Fruit fly (Drosophila melanogaster) whole organism, embryonic: Measurements from ENCODE around the gene bab1.
A peak's percentile ranks its signal among the peaks of the same experiment; 100 is the strongest.

Experiments used
- Adf1 ChIP-seq: fragments of 200-800 bp; sonication (Bioruptor generic); IDR thresholded peaks from 2 replicates; pipeline ENCODE4 v1.3.6; 2022; ENCODE audit warnings: missing biosample characterization, missing genetic modification characterization
- Antp ChIP-seq: fragments of 200-800 bp; sonication (Bioruptor generic); optimal IDR thresholded peaks from 3 replicates; lab custom pipeline; 2016; ENCODE audit warnings: missing biosample characterization, missing genetic modification characterization
- Asciz ChIP-seq: fragments of 200-800 bp; sonication (Bioruptor generic); optimal IDR thresholded peaks from 2 replicates; lab custom pipeline; 2017; ENCODE audit warnings: missing biosample characterization, mild to moderate bottlenecking, missing genetic modification characterization, missing genetic modification reagents
- Bteb2 ChIP-seq: fragments of 200-800 bp; sonication (Bioruptor generic); optimal IDR thresholded peaks from 2 replicates; lab custom pipeline; 2016; ENCODE audit warnings: missing biosample characterization, missing genetic modification characterization
- CG10565 ChIP-seq: fragments of 200-800 bp; sonication (Bioruptor generic); optimal IDR thresholded peaks from 3 replicates; lab custom pipeline; 2016; ENCODE audit warnings: missing biosample characterization, mild to moderate bottlenecking, missing genetic modification characterization
- CG10959 ChIP-seq: fragments of 200-800 bp; sonication (Bioruptor generic); IDR thresholded peaks from 2 replicates; pipeline ENCODE4 v1.3.6; 2022; ENCODE audit warnings: missing biosample characterization, missing genetic modification characterization
- CG11085 ChIP-seq: fragments of 200-800 bp; sonication (Bioruptor generic); IDR thresholded peaks from 2 replicates; pipeline ENCODE4 v1.3.6; 2022; ENCODE audit warnings: missing biosample characterization, missing genetic modification characterization
- CG11695 ChIP-seq: fragments of 200-800 bp; sonication (Bioruptor generic); IDR thresholded peaks from 3 replicates; pipeline ENCODE4 v1.3.6; 2022; ENCODE audit warnings: missing biosample characterization, missing genetic modification characterization
- CG13624 ChIP-seq: fragments of 200-800 bp; sonication (Bioruptor generic); optimal IDR thresholded peaks from 2 replicates; lab custom pipeline; 2016; ENCODE audit warnings: missing biosample characterization, missing genetic modification characterization
- CG13894 ChIP-seq: fragments of 200-800 bp; sonication (Bioruptor generic); optimal IDR thresholded peaks from 3 replicates; lab custom pipeline; 2018; ENCODE audit warnings: missing biosample characterization, mild to moderate bottlenecking, missing genetic modification characterization, moderate library complexity
- CG14014 ChIP-seq: fragments of 200-800 bp; sonication (Bioruptor generic); IDR thresholded peaks from 2 replicates; pipeline ENCODE4 v1.3.6; 2022; ENCODE audit warnings: missing biosample characterization, missing genetic modification characterization
- CG14710 ChIP-seq: fragments of 200-800 bp; sonication (Bioruptor generic); optimal IDR thresholded peaks from 3 replicates; lab custom pipeline; 2019; ENCODE audit warnings: missing biosample characterization, mild to moderate bottlenecking, missing genetic modification characterization, moderate library complexity
- CG16863 ChIP-seq: fragments of 200-800 bp; sonication (Bioruptor generic); optimal IDR thresholded peaks from 3 replicates; lab custom pipeline; 2016; ENCODE audit warnings: missing biosample characterization, missing genetic modification characterization
- CG17568 ChIP-seq: fragments of 200-800 bp; sonication (Bioruptor generic); optimal IDR thresholded peaks from 2 replicates; lab custom pipeline; 2018; ENCODE audit warnings: missing biosample characterization, mild to moderate bottlenecking, missing genetic modification characterization, moderate library complexity
- CG2116 ChIP-seq: fragments of 200-800 bp; sonication (Bioruptor generic); optimal IDR thresholded peaks from 3 replicates; lab custom pipeline; 2018; ENCODE audit warnings: missing biosample characterization, mild to moderate bottlenecking, missing genetic modification characterization
- CG2875 ChIP-seq: fragments of 200-800 bp; sonication (Bioruptor generic); optimal IDR thresholded peaks from 2 replicates; lab custom pipeline; 2017; ENCODE audit warnings: missing biosample characterization, mild to moderate bottlenecking, missing genetic modification characterization, missing genetic modification reagents
- CG34224 ChIP-seq: fragments of 200-800 bp; sonication (Bioruptor generic); IDR thresholded peaks from 3 replicates; pipeline ENCODE4 v1.3.6; 2022; ENCODE audit warnings: missing biosample characterization, missing genetic modification characterization; ENCODE audit not compliant: partially characterized antibody
- CG4730 ChIP-seq: fragments of 200-800 bp; sonication (Bioruptor generic); IDR thresholded peaks from 2 replicates; pipeline ENCODE4 v1.3.6; 2022; ENCODE audit warnings: missing biosample characterization, missing genetic modification characterization
- CG6683 ChIP-seq: fragments of 200-800 bp; sonication (Bioruptor generic); optimal IDR thresholded peaks from 2 replicates; lab custom pipeline; 2017; ENCODE audit warnings: missing biosample characterization, mild to moderate bottlenecking, missing genetic modification characterization, missing genetic modification reagents
- CG6854 ChIP-seq: fragments of 200-800 bp; sonication (Bioruptor generic); optimal IDR thresholded peaks from 3 replicates; lab custom pipeline; 2017; ENCODE audit warnings: missing biosample characterization, mild to moderate bottlenecking, missing genetic modification characterization
- CG8089 ChIP-seq: fragments of 200-800 bp; sonication (Bioruptor generic); optimal IDR thresholded peaks from 3 replicates; lab custom pipeline; 2016; ENCODE audit warnings: missing biosample characterization, missing genetic modification characterization
- CG8359 ChIP-seq: fragments of 200-800 bp; sonication (Bioruptor generic); optimal IDR thresholded peaks from 2 replicates; lab custom pipeline; 2017; ENCODE audit warnings: missing biosample characterization, mild to moderate bottlenecking, missing genetic modification characterization, borderline replicate concordance
- D ChIP-seq, 2 experiments: fragments of 200-800 bp in 1 of 2; fragments of >200 bp in 1 of 2; sonication (Bioruptor generic) in 1 of 2; optimal IDR thresholded peaks; 2 replicates in 1 of 2; 3 replicates in 1 of 2; lab custom pipeline; 2017; ENCODE audit warnings: mild to moderate bottlenecking in 1 of 2, missing biosample characterization in 1 of 2, missing genetic modification characterization in 1 of 2, missing genetic modification reagents in 1 of 2
- Dfd ChIP-seq, 2 experiments: fragments of >200 bp; optimal IDR thresholded peaks; 2 replicates each; lab custom pipeline; 2017; ENCODE audit warnings: missing biosample characterization in 2 of 2, missing genetic modification characterization in 2 of 2
- HmgD ChIP-seq: fragments of 200-800 bp; sonication (Bioruptor generic); optimal IDR thresholded peaks from 3 replicates; lab custom pipeline; 2016; ENCODE audit warnings: missing biosample characterization, missing genetic modification characterization
- MBD-R2 ChIP-seq: fragments of 200-800 bp; sonication (Bioruptor generic); IDR thresholded peaks from 2 replicates; pipeline ENCODE4 v1.3.6; 2022; ENCODE audit warnings: missing biosample characterization, missing genetic modification characterization
- PHDP ChIP-seq: fragments of 200-800 bp; sonication (Bioruptor generic); optimal IDR thresholded peaks from 3 replicates; lab custom pipeline; 2018; ENCODE audit warnings: missing biosample characterization, mild to moderate bottlenecking, missing genetic modification characterization, moderate library complexity
- Pdp1 ChIP-seq, 2 experiments: fragments of 200-800 bp; sonication (Bioruptor generic); optimal IDR thresholded peaks; 3 replicates each; lab custom pipeline; 2016; ENCODE audit warnings: missing biosample characterization in 2 of 2, missing genetic modification characterization in 2 of 2, mild to moderate bottlenecking in 1 of 2, moderate library complexity in 1 of 2
- az2 ChIP-seq: fragments of 200-800 bp; sonication (Bioruptor generic); optimal IDR thresholded peaks from 3 replicates; lab custom pipeline; 2016; ENCODE audit warnings: missing biosample characterization, missing genetic modification characterization
- ci ChIP-seq: fragments of 200-800 bp; sonication (Bioruptor generic); IDR thresholded peaks from 3 replicates; pipeline ENCODE4 v1.3.6; 2022; ENCODE audit warnings: missing biosample characterization, missing genetic modification characterization
- crol ChIP-seq: fragments of 200-800 bp; sonication (Bioruptor generic); IDR thresholded peaks from 2 replicates; pipeline ENCODE4 v1.3.6; 2022; ENCODE audit warnings: missing biosample characterization, missing genetic modification characterization
- da ChIP-seq: fragments of 200-800 bp; sonication (Bioruptor generic); optimal IDR thresholded peaks from 2 replicates; lab custom pipeline; 2016; ENCODE audit warnings: missing biosample characterization, missing genetic modification characterization
- dan ChIP-seq: fragments of 200-800 bp; sonication (Bioruptor generic); IDR thresholded peaks from 2 replicates; pipeline ENCODE4 v1.3.6; 2022; ENCODE audit warnings: missing biosample characterization, missing genetic modification characterization
- emc ChIP-seq: fragments of 200-800 bp; sonication (Bioruptor generic); optimal IDR thresholded peaks from 2 replicates; lab custom pipeline; 2016; ENCODE audit warnings: missing biosample characterization, missing genetic modification characterization
- ewg ChIP-seq: fragments of 200-800 bp; sonication (Bioruptor generic); optimal IDR thresholded peaks from 3 replicates; lab custom pipeline; 2017; ENCODE audit warnings: mild to moderate bottlenecking, missing biosample characterization, missing genetic modification reagents, missing genetic modification characterization
- fd102C ChIP-seq: fragments of 200-800 bp; sonication (Bioruptor generic); optimal IDR thresholded peaks from 2 replicates; lab custom pipeline; 2018; ENCODE audit warnings: missing biosample characterization, mild to moderate bottlenecking, missing genetic modification characterization, moderate library complexity
- gsb-n ChIP-seq: fragments of 200-800 bp; sonication (Bioruptor generic); optimal IDR thresholded peaks from 3 replicates; lab custom pipeline; 2018; ENCODE audit warnings: missing biosample characterization, mild to moderate bottlenecking, missing genetic modification characterization
- ind ChIP-seq: fragments of 200-800 bp; sonication (Bioruptor generic); optimal IDR thresholded peaks from 3 replicates; lab custom pipeline; 2016; ENCODE audit warnings: missing biosample characterization, missing genetic modification characterization
- lilli ChIP-seq: fragments of 200-800 bp; sonication (Bioruptor generic); optimal IDR thresholded peaks from 3 replicates; lab custom pipeline; 2016; ENCODE audit warnings: missing biosample characterization, missing genetic modification characterization
- mam ChIP-seq: fragments of 200-800 bp; sonication (Bioruptor generic); optimal IDR thresholded peaks from 3 replicates; lab custom pipeline; 2016; ENCODE audit warnings: missing biosample characterization, missing genetic modification characterization
- nmo ChIP-seq: fragments of 200-800 bp; sonication (Bioruptor generic); optimal IDR thresholded peaks from 2 replicates; lab custom pipeline; 2018; ENCODE audit warnings: missing biosample characterization, mild to moderate bottlenecking, missing genetic modification characterization, moderate library complexity
- odd ChIP-seq: fragments of 200-800 bp; sonication (Bioruptor generic); optimal IDR thresholded peaks from 2 replicates; lab custom pipeline; 2017; ENCODE audit warnings: missing biosample characterization, mild to moderate bottlenecking, missing genetic modification characterization
- schlank ChIP-seq: fragments of 200-800 bp; sonication (Bioruptor generic); optimal IDR thresholded peaks from 2 replicates; lab custom pipeline; 2018; ENCODE audit warnings: missing biosample characterization, mild to moderate bottlenecking, missing genetic modification characterization
- shn ChIP-seq: fragments of 200-800 bp; sonication (Bioruptor generic); optimal IDR thresholded peaks from 3 replicates; lab custom pipeline; 2016; ENCODE audit warnings: missing biosample characterization, missing genetic modification characterization
- slbo ChIP-seq: fragments of 200-800 bp; sonication (Bioruptor generic); IDR thresholded peaks from 2 replicates; pipeline ENCODE4 v1.3.6; 2022; ENCODE audit warnings: missing biosample characterization, missing genetic modification characterization
- sqz ChIP-seq: fragments of 200-800 bp; sonication (Bioruptor generic); optimal IDR thresholded peaks from 3 replicates; lab custom pipeline; 2018; ENCODE audit warnings: missing biosample characterization, mild to moderate bottlenecking, missing genetic modification characterization
- trem ChIP-seq: fragments of 200-800 bp; optimal IDR thresholded peaks from 3 replicates; lab custom pipeline; 2019; ENCODE audit warnings: missing biosample characterization, mild to moderate bottlenecking, missing genetic modification characterization, moderate library complexity
- vnd ChIP-seq: fragments of 200-800 bp; sonication (Bioruptor generic); IDR thresholded peaks from 3 replicates; pipeline ENCODE4 v1.3.6; 2022; ENCODE audit warnings: missing biosample characterization, missing genetic modification characterization; ENCODE audit not compliant: partially characterized antibody
- z ChIP-seq: fragments of 200-800 bp; sonication (Bioruptor generic); IDR thresholded peaks from 3 replicates; pipeline ENCODE4 v1.3.6; 2022; ENCODE audit warnings: missing biosample characterization, missing genetic modification characterization

bab1 gene

DNA sequence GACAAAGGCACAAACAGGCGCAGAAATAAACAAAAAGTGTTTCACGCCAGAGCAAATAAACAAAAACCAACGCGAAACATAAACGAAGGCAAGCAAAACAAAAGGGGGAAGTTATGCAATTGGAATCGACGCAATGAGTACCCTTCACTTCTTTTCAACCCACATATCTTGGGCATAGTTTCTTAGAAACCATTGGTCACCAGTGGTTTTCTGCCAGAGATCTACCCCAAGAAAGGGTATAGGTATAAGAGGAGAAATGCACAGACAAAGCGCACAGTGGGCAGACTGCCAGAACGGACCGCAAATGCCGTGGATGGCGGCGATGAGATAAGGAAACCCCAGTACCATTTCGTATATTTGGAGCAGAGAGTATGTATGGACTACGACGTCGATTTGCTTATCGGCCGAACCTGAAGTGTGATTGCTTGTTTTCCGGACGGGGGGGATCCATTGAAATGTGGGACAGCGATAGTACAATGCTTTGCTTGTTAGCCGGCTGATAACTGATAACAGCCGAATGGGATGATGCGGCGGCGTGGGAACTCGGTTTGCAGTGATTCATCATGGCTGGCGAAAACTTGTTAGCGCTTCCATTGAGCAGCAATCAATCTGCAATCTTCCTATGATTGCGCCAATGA is 69.9 kb downstream of the bab1 start (continued):
- TF ChIP-seq PHDP (no peak), CG13894 (tag; lab: Kevin White, UChicago) (no peak), trem (tag; lab: Kevin White, UChicago) (no peak), CG8359 (GFP tag; lab: Kevin White, UChicago) (no peak), ind (GFP tag; lab: Kevin White, UChicago) (peak; percentile 20), CG2875 (GFP tag; lab: Kevin White, UChicago) (no peak), CG17568 (GFP tag; lab: Kevin White, UChicago) (no peak), Pdp1 (GFP tag; optimal IDR thresholded peaks at IDR 0.05; lab: Kevin White, UChicago) (peak in 1 of 2 experiments; percentile 45), CG11695 (GFP tag; lab: Robert Waterston, UW) (no peak; the same call in 2 of the 3 replicates), schlank (no peak), sqz (GFP tag; lab: Kevin White, UChicago) (no peak), Bteb2 (GFP tag; lab: Kevin White, UChicago) (no peak), CG2116 (GFP tag; lab: Kevin White, UChicago) (no peak), shn (GFP tag; lab: Kevin White, UChicago) (peak; percentile 4), ewg (GFP tag; lab: Kevin White, UChicago) (no peak), ci (GFP tag; lab: Robert Waterston, UW) (peak; percentile 79), emc (GFP tag; lab: Kevin White, UChicago) (no peak), MBD-R2 (GFP tag; lab: Robert Waterston, UW) (peak; percentile 31; the same call in 1 of the 2 replicates), CG8089 (GFP tag; lab: Kevin White, UChicago) (no peak), dan (GFP tag; lab: Robert Waterston, UW) (no peak), D (optimal IDR thresholded peaks at IDR 0.05; lab: Kevin White, UChicago) (no peak), D (GFP tag; optimal IDR thresholded peaks at IDR 0.05; lab: Kevin White, UChicago) (no peak), CG14710 (tag; lab: Kevin White, UChicago) (no peak), mam (GFP tag; lab: Kevin White, UChicago) (no peak), CG11085 (GFP tag; lab: Robert Waterston, UW) (peak; percentile 37; the same call in 1 of the 2 replicates), az2 (GFP tag; lab: Kevin White, UChicago) (no peak), odd (GFP tag; lab: Kevin White, UChicago) (no peak), CG6683 (GFP tag; lab: Kevin White, UChicago) (no peak), Dfd (GFP tag; optimal IDR thresholded peaks at IDR 0.05; lab: Kevin White, UChicago) (no peak), fd102C (GFP tag; lab: Kevin White, UChicago) (no peak), z (GFP tag; lab: Robert Waterston, UW) (no peak), lilli (peak; percentile 37), Adf1 (GFP tag; lab: Robert Waterston, UW) (peak; percentile 36), slbo (GFP tag; lab: Robert Waterston, UW) (peak; percentile 66), CG10959 (GFP tag; lab: Robert Waterston, UW) (peak; percentile 23; the same call in 1 of the 2 replicates), CG6854 (GFP tag; lab: Kevin White, UChicago) (no peak), Antp (peak; percentile 16), HmgD (GFP tag; lab: Kevin White, UChicago) (no peak), vnd (GFP tag; lab: Robert Waterston, UW) (0 out of 3 replicates have a peak, but pooled peaks have one; percentile 59), CG34224 (GFP tag; lab: Robert Waterston, UW) (no peak), CG10565 (GFP tag; lab: Kevin White, UChicago) (no peak), da (GFP tag; lab: Kevin White, UChicago) (no peak), nmo (GFP tag; lab: Kevin White, UChicago) (peak; percentile 37), CG16863 (GFP tag; lab: Kevin White, UChicago) (no peak), CG14014 (GFP tag; lab: Robert Waterston, UW) (0 out of 2 replicates have a peak, but pooled peaks have one; percentile 36), CG13624 (GFP tag; lab: Kevin White, UChicago) (no peak), crol (GFP tag; lab: Robert Waterston, UW) (peak; percentile 80), gsb-n (tag; lab: Kevin White, UChicago) (no peak), Asciz (GFP tag; lab: Kevin White, UChicago) (peak; percentile 17), CG4730 (GFP tag; lab: Robert Waterston, UW) (no peak)
